Worm (Caenorhabditis elegans) whole organism, L4/young adult: ENCODE data around the gene srbc-17.

ENCODE experiments used
- W03F9.2 ChIP-seq: fragments of 150-350 bp; optimal IDR thresholded peaks from 2 replicates; lab custom pipeline; 2014; ENCODE audit warnings: missing biosample characterization, missing genetic modification characterization
- dao-5 ChIP-seq: sonication (generic microtip); optimal IDR thresholded peaks from 2 replicates; lab custom pipeline; 2016; ENCODE audit warnings: missing genotype, missing genetic modification characterization, moderate library complexity, missing compliant biosample characterization
- him-1 ChIP-seq: sonication (generic microtip); optimal IDR thresholded peaks from 2 replicates; lab custom pipeline; 2016; ENCODE audit warnings: missing genotype, missing genetic modification reagents, missing genetic modification characterization, missing compliant biosample characterization

The srbc-17 gene

DNA sequence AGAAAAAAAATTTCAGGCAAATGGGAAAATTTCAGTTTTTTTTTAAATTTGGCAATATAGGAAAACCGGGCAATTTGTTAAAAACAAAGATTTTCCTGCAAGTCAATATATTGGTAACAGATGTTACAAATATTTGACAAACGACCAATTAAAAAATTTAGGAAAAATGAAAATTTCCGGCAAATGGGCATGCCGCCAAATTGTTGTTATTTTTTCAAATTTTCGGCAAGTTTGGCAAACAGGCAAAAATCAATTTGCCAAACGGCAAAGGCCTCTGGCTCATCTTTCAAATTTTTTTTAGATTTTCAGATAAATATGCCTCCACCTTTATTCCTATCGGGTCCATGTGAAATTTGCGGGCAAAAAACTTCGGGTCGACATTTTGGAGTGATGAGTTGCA, 44.2 kb downstream of the srbc-17 start, which contains the start of gene nhr-128:
Gene nhr-128 (plus strand): TSS at position 301 of the 400 bp plus-strand sequence.
- TF ChIP-seq him-1 = no peak

DNA sequence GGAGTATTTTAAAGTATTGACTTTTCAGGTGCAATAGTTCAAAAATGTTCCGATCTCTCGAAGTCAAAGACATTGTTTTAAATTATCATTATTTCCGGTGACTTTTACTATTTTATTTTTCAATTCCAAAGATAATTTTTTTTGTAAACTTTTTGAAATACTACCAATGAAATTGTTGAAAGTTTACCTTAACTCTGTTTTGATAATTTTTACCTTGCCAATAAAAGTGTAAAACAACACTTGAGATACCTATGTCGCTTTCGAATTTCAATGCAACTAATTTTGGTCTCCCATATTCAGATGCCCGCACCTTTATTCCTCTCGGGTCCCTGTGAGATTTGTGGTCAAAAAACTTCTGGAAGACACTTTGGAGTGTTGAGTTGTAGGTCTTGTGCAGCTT, 47.6 kb downstream of the srbc-17 start, which contains the start of gene nhr-103:
Gene nhr-103 (plus strand): TSS at position 301 of the 400 bp plus-strand sequence.
- TF ChIP-seq him-1 (no peak), dao-5 (tag; lab: Kevin White, UChicago) (no peak), W03F9.2 (tag; lab: Kevin White, UChicago) (no peak)

DNA sequence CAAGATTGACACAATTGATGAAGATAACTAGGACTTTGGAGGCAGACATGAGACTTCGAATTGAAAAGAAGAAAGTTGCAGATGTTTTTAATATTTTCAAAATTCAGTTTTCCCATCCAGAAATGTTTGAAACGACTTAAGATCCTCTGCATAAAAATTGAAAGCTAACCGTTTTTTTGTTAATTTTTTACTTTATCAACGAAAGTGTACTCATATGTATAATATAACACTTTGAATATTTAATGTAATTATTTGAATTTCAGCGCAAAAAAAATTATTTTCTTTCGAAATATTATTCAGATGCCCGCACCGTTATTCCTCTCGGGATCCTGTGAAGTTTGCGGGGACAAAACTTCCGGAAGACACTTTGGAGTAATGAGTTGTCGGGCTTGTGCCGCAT, 49.4 kb downstream of the srbc-17 start, which contains the start of gene nhr-18:
Gene nhr-18 (plus strand): TSS at position 301 of the 400 bp plus-strand sequence.
- TF ChIP-seq dao-5 (tag; lab: Kevin White, UChicago) = no peak
- no peak for TF ChIP-seq W03F9.2 (tag; lab: Kevin White, UChicago)
- TF ChIP-seq him-1 = no peak
